Worm (Caenorhabditis elegans): Measurements from ENCODE around the gene K02H11.4.

K02H11.4 gene

DNA sequence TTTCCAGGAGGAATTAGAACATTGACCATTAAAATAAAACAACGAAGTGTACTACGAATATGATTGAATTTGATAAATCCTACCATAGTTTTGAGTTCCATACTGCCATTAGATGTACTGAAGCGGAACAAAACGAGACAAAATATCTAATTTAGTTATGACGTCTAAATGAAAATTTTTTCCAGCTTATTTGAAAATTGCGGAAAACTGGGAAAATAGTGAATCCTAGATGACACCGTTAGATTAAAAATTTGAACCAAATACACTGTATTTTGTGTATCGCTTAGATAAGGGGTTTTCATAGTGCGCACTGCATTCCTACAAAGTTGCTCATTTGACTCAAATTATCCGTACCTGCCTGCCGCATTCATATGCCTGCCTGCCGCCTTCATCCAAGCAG, at the start of gene K02H11.4:
Gene K02H11.4 (minus strand): TSS at position 101 of the 400 bp plus-strand sequence.
- no peak for TF ChIP-seq hmg-20 (GFP tag; IDR thresholded peaks at IDR 0.05)
- no peak for TF ChIP-seq mes-4 (tag; optimal IDR thresholded peaks at IDR 0.05)
- no peak for TF ChIP-seq dox-1 (GFP tag; IDR thresholded peaks at IDR 0.05)
- TF ChIP-seq F10E7.11 (tag; optimal IDR thresholded peaks at IDR 0.05) = no peak
- TF ChIP-seq nfya-2 (GFP tag; IDR thresholded peaks at IDR 0.05) = no peak
- no peak for TF ChIP-seq nhr-80 (tag; optimal IDR thresholded peaks at IDR 0.05)
- no peak for TF ChIP-seq C17E4.6 (GFP tag; IDR thresholded peaks at IDR 0.05)
- no peak for TF ChIP-seq nhr-179 (tag; optimal IDR thresholded peaks at IDR 0.05)
- TF ChIP-seq hlh-12 (tag; optimal IDR thresholded peaks at IDR 0.05) = no peak
- no peak for TF ChIP-seq nhr-120 (GFP tag; IDR thresholded peaks at IDR 0.05)
- no peak for TF ChIP-seq K11D2.4 (GFP tag; IDR thresholded peaks at IDR 0.05)
- TF ChIP-seq gei-17 (GFP tag; optimal IDR thresholded peaks at IDR 0.05) = no peak
- no peak for TF ChIP-seq Y67H2A.10 (GFP tag; conservative IDR thresholded peaks at IDR 0.05)
- no peak for TF ChIP-seq lsl-1 (GFP tag; optimal IDR thresholded peaks at IDR 0.05)
- no peak for TF ChIP-seq B0035.1 (tag; optimal IDR thresholded peaks at IDR 0.05)

DNA sequence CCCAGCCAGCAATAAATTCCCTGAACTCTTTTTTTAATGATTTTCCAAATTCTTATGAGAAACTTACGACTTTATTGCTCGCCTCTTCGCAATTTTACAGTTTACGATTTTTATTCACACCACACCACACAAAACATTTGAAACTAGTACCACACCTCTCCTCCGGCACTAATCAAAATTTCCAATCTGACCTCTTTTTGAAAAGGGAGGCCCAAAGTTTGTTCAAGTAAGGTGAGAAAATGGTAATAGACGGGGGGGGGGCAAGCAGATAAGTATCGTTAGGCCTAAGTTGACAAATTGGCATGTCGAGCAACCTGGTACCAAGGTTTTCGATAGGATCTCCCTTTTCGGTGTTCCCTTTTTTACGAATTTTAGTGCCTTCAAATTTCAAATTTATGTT, 48.7 kb upstream of the K02H11.4 start:
- TF ChIP-seq nhr-27 (tag; optimal IDR thresholded peaks at IDR 0.05) = no peak
- TF ChIP-seq ztf-18 (tag; optimal IDR thresholded peaks at IDR 0.05) = no peak
- no peak for TF ChIP-seq gei-17 (GFP tag; optimal IDR thresholded peaks at IDR 0.05)
- no peak for TF ChIP-seq ztf-3 (GFP tag; optimal IDR thresholded peaks at IDR 0.05)
- TF ChIP-seq lin-40 (tag; optimal IDR thresholded peaks at IDR 0.05) = no peak
- TF ChIP-seq mcd-1 (GFP tag; IDR thresholded peaks at IDR 0.05) = no peak
- no peak for TF ChIP-seq nhr-80 (tag; optimal IDR thresholded peaks at IDR 0.05)
- no peak for TF ChIP-seq K11D2.4 (GFP tag; IDR thresholded peaks at IDR 0.05)
- TF ChIP-seq ceh-91 (GFP tag; IDR thresholded peaks at IDR 0.05) = no peak
- no peak for TF ChIP-seq B0261.1 (tag; optimal IDR thresholded peaks at IDR 0.05)
- no peak for TF ChIP-seq ztf-25 (GFP tag; IDR thresholded peaks at IDR 0.05)
- no peak for TF ChIP-seq egrh-3 (GFP tag; IDR thresholded peaks at IDR 0.05)
- no peak for TF ChIP-seq nhr-90 (tag; optimal IDR thresholded peaks at IDR 0.05)
- no peak for TF ChIP-seq zfh-2 (GFP tag; conservative IDR thresholded peaks at IDR 0.05)
- no peak for TF ChIP-seq F57A8.1 (GFP tag; optimal IDR thresholded peaks at IDR 0.05)
- TF ChIP-seq atf-7 (tag; optimal IDR thresholded peaks at IDR 0.05) = no peak

DNA sequence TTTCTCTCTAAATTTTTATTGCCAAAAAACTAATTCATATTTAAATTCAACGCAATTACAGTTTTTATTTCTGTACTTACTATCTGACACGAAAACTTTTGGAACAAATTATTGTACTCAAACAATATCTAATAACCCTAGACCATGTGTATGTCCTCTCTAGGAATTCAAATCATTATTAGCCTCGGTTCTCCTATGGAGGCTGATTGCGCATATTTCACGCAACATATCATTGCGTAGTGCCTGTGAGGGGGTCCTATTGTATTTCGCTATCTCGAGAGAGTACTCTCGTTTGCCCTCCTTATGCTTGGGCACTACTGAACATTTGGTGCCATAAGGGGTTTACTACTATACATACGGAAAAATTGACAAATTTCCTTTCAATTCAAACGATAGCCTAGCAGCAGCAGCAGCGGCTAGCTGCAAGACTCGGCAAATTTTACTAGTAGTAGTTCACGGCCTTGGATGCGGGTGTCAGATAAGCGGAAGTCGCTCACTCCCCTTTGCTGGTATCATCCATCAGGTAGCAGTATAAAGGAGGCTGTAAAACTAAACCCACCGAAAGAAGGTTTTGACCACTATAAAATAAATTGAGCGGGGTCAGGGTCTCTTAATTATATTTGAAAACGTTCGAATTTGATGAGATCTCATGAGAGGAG, 47.6 kb upstream of the K02H11.4 start:
- TF ChIP-seq zim-3 (tag; optimal IDR thresholded peaks at IDR 0.05) = no peak
- no peak for TF ChIP-seq sea-2 (GFP tag; IDR thresholded peaks at IDR 0.05)
- TF ChIP-seq lin-26 (GFP tag; IDR thresholded peaks at IDR 0.05) = no peak
- no peak for TF ChIP-seq Y79H2A.3 (GFP tag; conservative IDR thresholded peaks at IDR 0.05)
- TF ChIP-seq cebp-1 (GFP tag; IDR thresholded peaks at IDR 0.05) = no peak
- TF ChIP-seq cebp-1 (tag; optimal IDR thresholded peaks at IDR 0.05) = no peak
- no peak for TF ChIP-seq lsy-27 (tag; optimal IDR thresholded peaks at IDR 0.05; ENCODE audit: borderline replicate concordance, insufficient read depth)
- TF ChIP-seq bed-1 (GFP tag; IDR thresholded peaks at IDR 0.05) = no peak
- TF ChIP-seq zfh-2 (GFP tag; conservative IDR thresholded peaks at IDR 0.05) = no peak
- no peak for TF ChIP-seq F55B11.4 (tag; optimal IDR thresholded peaks at IDR 0.05; ENCODE audit: borderline replicate concordance, insufficient read depth)
- TF ChIP-seq sptf-2 (GFP tag; optimal IDR thresholded peaks at IDR 0.05) = no peak
- no peak for TF ChIP-seq hlh-26 (GFP tag; conservative IDR thresholded peaks at IDR 0.05)
- TF ChIP-seq D2030.7 (GFP tag; IDR thresholded peaks at IDR 0.05) = no peak
- no peak for TF ChIP-seq cebp-2 (GFP tag; IDR thresholded peaks at IDR 0.05)
- no peak for TF ChIP-seq nfya-1 (tag; optimal IDR thresholded peaks at IDR 0.05; ENCODE audit: borderline replicate concordance, insufficient read depth)
- TF ChIP-seq T07F8.4 (tag; optimal IDR thresholded peaks at IDR 0.05) = no peak

Data from whole organism, young adult.